Fruit fly (Drosophila melanogaster): ENCODE results near the gene Nbr.

Nbr gene

dm6 chr2L:21113546-21113945 lies 49.3 kb downstream of the Nbr start (continued):
- TF ChIP-seq vri (GFP tag; optimal IDR thresholded peaks at IDR 0.05) = peak; percentile 69
- peak; percentile 39 for TF ChIP-seq fkh (GFP tag; optimal IDR thresholded peaks at IDR 0.05)
- TF ChIP-seq Smox (GFP tag; optimal IDR thresholded peaks at IDR 0.05) = no peak
- no peak for TF ChIP-seq CG10631 (GFP tag; optimal IDR thresholded peaks at IDR 0.05)
- TF ChIP-seq cyc (GFP tag; optimal IDR thresholded peaks at IDR 0.05) = no peak
- no peak for TF ChIP-seq lz (GFP tag; optimal IDR thresholded peaks at IDR 0.05)
- TF ChIP-seq CG6808 (GFP tag; optimal IDR thresholded peaks at IDR 0.05) = no peak
- TF ChIP-seq CG8319 (GFP tag; optimal IDR thresholded peaks at IDR 0.05) = no peak
- TF ChIP-seq CG6163 (GFP tag; IDR thresholded peaks at IDR 0.05) = no peak
- TF ChIP-seq Hr39 (GFP tag; optimal IDR thresholded peaks at IDR 0.05) = no peak
- no peak for TF ChIP-seq CG11762 (GFP tag; optimal IDR thresholded peaks at IDR 0.05; ENCODE audit: insufficient read depth)

dm6 chr2L:21111849-21112248 lies 51.0 kb downstream of the Nbr start:
- TF ChIP-seq Eip93F (GFP tag; optimal IDR thresholded peaks at IDR 0.05) (no peak), Ets21C (GFP tag; optimal IDR thresholded peaks at IDR 0.05) (no peak), fkh (GFP tag; optimal IDR thresholded peaks at IDR 0.05) (peak; percentile 24)

All from whole organism, prepupa.